Worm (Caenorhabditis elegans) whole organism, L3 larva: ENCODE measurements around the gene R11D1.1.

ENCODE experiments used
- R02D3.7 ChIP-seq: fragments of 150-350 bp; optimal IDR thresholded peaks from 2 replicates; lab custom pipeline; 2014; ENCODE audit warnings: missing biosample characterization, missing genetic modification characterization
- ZK546.5 ChIP-seq: sonication (generic microtip); optimal IDR thresholded peaks from 2 replicates; lab custom pipeline; 2017; ENCODE audit warnings: missing biosample characterization, missing genetic modification characterization
- aly-2 ChIP-seq: fragments of 150-350 bp; optimal IDR thresholded peaks from 2 replicates; lab custom pipeline; 2014; ENCODE audit warnings: missing biosample characterization, missing genetic modification characterization
- ama-1 ChIP-seq: fragments of 150-350 bp; optimal IDR thresholded peaks from 2 replicates; lab custom pipeline; 2018
- ceh-16 ChIP-seq: sonication (generic microtip); optimal IDR thresholded peaks from 2 replicates; lab custom pipeline; 2017; ENCODE audit warnings: missing biosample characterization, missing genetic modification characterization
- ceh-28 ChIP-seq: fragments of 150-350 bp; optimal IDR thresholded peaks from 2 replicates; lab custom pipeline; 2014; ENCODE audit warnings: missing biosample characterization, missing genetic modification reagents, missing genetic modification characterization
- ceh-82 ChIP-seq: fragments of 150-350 bp; optimal IDR thresholded peaks from 2 replicates; lab custom pipeline; 2014; ENCODE audit warnings: missing biosample characterization, missing genetic modification characterization
- ceh-9 ChIP-seq: sonication (generic microtip); optimal IDR thresholded peaks from 2 replicates; lab custom pipeline; 2018; ENCODE audit warnings: missing biosample characterization, missing genetic modification characterization
- daf-12 ChIP-seq: fragments of 150-350 bp; optimal IDR thresholded peaks from 2 replicates; lab custom pipeline; 2014; ENCODE audit warnings: missing biosample characterization, missing genetic modification reagents, missing genetic modification characterization
- egl-27 ChIP-seq: sonication (generic microtip); optimal IDR thresholded peaks from 4 replicates; lab custom pipeline; 2017; ENCODE audit warnings: missing biosample characterization, missing genetic modification reagents, missing genetic modification characterization
- egl-5 ChIP-seq: fragments of 150-350 bp; optimal IDR thresholded peaks from 2 replicates; lab custom pipeline; 2017; ENCODE audit warnings: missing biosample characterization, missing genetic modification reagents, missing genetic modification characterization, inconsistent platforms
- elt-1 ChIP-seq: fragments of 150-350 bp; optimal IDR thresholded peaks from 2 replicates; lab custom pipeline; 2014; ENCODE audit warnings: missing biosample characterization, missing genetic modification characterization
- elt-2 ChIP-seq: sonication (generic microtip); optimal IDR thresholded peaks from 2 replicates; lab custom pipeline; 2016; ENCODE audit warnings: missing genetic modification reagents, mild to moderate bottlenecking, missing genetic modification characterization, missing compliant biosample characterization
- elt-3 ChIP-seq, 3 experiments: fragments of 150-350 bp in 1 of 3; sonication (generic microtip) in 2 of 3; optimal IDR thresholded peaks; 2 replicates in 2 of 3; 4 replicates in 1 of 3; lab custom pipeline; 2014 to 2017; ENCODE audit warnings: missing biosample characterization in 3 of 3, missing genetic modification characterization in 3 of 3
- eor-1 ChIP-seq, 2 experiments: fragments of 150-350 bp; optimal IDR thresholded peaks; 2 replicates each; lab custom pipeline; 2014 to 2018; ENCODE audit warnings: missing biosample characterization in 2 of 2, missing genetic modification characterization in 2 of 2
- fkh-2 ChIP-seq: fragments of 150-350 bp; optimal IDR thresholded peaks from 2 replicates; lab custom pipeline; 2014; ENCODE audit warnings: missing biosample characterization, missing genetic modification reagents, missing genetic modification characterization
- fos-1 ChIP-seq: fragments of 150-350 bp; optimal IDR thresholded peaks from 2 replicates; lab custom pipeline; 2014; ENCODE audit warnings: missing biosample characterization, missing genetic modification characterization
- hmg-11 ChIP-seq: sonication (generic microtip); optimal IDR thresholded peaks from 2 replicates; lab custom pipeline; 2016; ENCODE audit warnings: missing genetic modification characterization, missing compliant biosample characterization
- jun-1 ChIP-seq: fragments of 150-350 bp; optimal IDR thresholded peaks from 2 replicates; lab custom pipeline; 2014; ENCODE audit warnings: missing biosample characterization, missing genetic modification reagents, missing genetic modification characterization
- lin-15B ChIP-seq: fragments of 150-350 bp; optimal IDR thresholded peaks from 2 replicates; lab custom pipeline; 2014; ENCODE audit warnings: missing biosample characterization, missing genetic modification characterization
- lin-39 ChIP-seq: fragments of 150-350 bp; optimal IDR thresholded peaks from 2 replicates; lab custom pipeline; 2018; ENCODE audit warnings: missing biosample characterization, missing genetic modification reagents, missing genetic modification characterization
- lsy-12 ChIP-seq: sonication (generic microtip); optimal IDR thresholded peaks from 2 replicates; lab custom pipeline; 2016; ENCODE audit warnings: mild to moderate bottlenecking, missing genetic modification characterization, missing compliant biosample characterization
- mdl-1 ChIP-seq: fragments of 150-350 bp; optimal IDR thresholded peaks from 2 replicates; lab custom pipeline; 2014; ENCODE audit warnings: missing biosample characterization, missing genetic modification characterization
- mml-1 ChIP-seq: fragments of 150-350 bp; sonication (generic microtip); optimal IDR thresholded peaks from 3 replicates; lab custom pipeline; 2014; ENCODE audit warnings: missing biosample characterization, missing genetic modification characterization
- nfya-1 ChIP-seq: sonication (generic microtip); optimal IDR thresholded peaks from 2 replicates; lab custom pipeline; 2017; ENCODE audit warnings: missing genetic modification characterization, mild to moderate bottlenecking, missing compliant biosample characterization, antibody characterized with exemption, moderate library complexity; ENCODE audit not compliant: insufficient read depth
- nhr-11 ChIP-seq: fragments of 150-350 bp; optimal IDR thresholded peaks from 2 replicates; lab custom pipeline; 2014; ENCODE audit warnings: missing biosample characterization, missing genetic modification characterization
- nhr-12 ChIP-seq: fragments of 150-350 bp; optimal IDR thresholded peaks from 2 replicates; lab custom pipeline; 2014; ENCODE audit warnings: missing biosample characterization, missing genetic modification characterization
- nhr-23 ChIP-seq: fragments of 150-350 bp; optimal IDR thresholded peaks from 2 replicates; lab custom pipeline; 2014; ENCODE audit warnings: missing biosample characterization, missing genetic modification reagents, missing genetic modification characterization
- nhr-237 ChIP-seq: fragments of 150-350 bp; optimal IDR thresholded peaks from 2 replicates; lab custom pipeline; 2014; ENCODE audit warnings: missing biosample characterization, missing genetic modification characterization
- nhr-25 ChIP-seq: sonication (generic microtip); optimal IDR thresholded peaks from 2 replicates; lab custom pipeline; 2017; ENCODE audit warnings: missing biosample characterization, missing genetic modification characterization
- nhr-28 ChIP-seq: fragments of 150-350 bp; optimal IDR thresholded peaks from 2 replicates; lab custom pipeline; 2014; ENCODE audit warnings: missing biosample characterization, missing genetic modification characterization
- nhr-43 ChIP-seq: sonication (generic microtip); optimal IDR thresholded peaks from 2 replicates; lab custom pipeline; 2016; ENCODE audit warnings: mild to moderate bottlenecking, missing genetic modification characterization, missing compliant biosample characterization; ENCODE audit not compliant: poor library complexity, severe bottlenecking
- nhr-67 ChIP-seq: fragments of 150-350 bp; optimal IDR thresholded peaks from 2 replicates; lab custom pipeline; 2014; ENCODE audit warnings: missing biosample characterization, missing genetic modification characterization
- nhr-76 ChIP-seq: fragments of 150-350 bp; sonication (generic microtip); optimal IDR thresholded peaks from 5 replicates; lab custom pipeline; 2014; ENCODE audit warnings: missing biosample characterization, missing genetic modification characterization
- nhr-77 ChIP-seq: fragments of 150-350 bp; optimal IDR thresholded peaks from 2 replicates; lab custom pipeline; 2014; ENCODE audit warnings: missing biosample characterization, missing genetic modification characterization
- pha-4 ChIP-seq: fragments of 150-350 bp; optimal IDR thresholded peaks from 2 replicates; lab custom pipeline; 2014; ENCODE audit warnings: missing biosample characterization, missing genetic modification reagents, missing genetic modification characterization
- pqm-1 ChIP-seq: fragments of 150-350 bp; optimal IDR thresholded peaks from 2 replicates; lab custom pipeline; 2017; ENCODE audit warnings: missing biosample characterization, missing genetic modification characterization, inconsistent platforms
- sea-2 ChIP-seq: fragments of 150-350 bp; sonication (generic microtip); optimal IDR thresholded peaks from 4 replicates; lab custom pipeline; 2014; ENCODE audit warnings: missing biosample characterization, missing genetic modification reagents, missing genetic modification characterization
- skn-1 ChIP-seq: fragments of 150-350 bp; optimal IDR thresholded peaks from 2 replicates; lab custom pipeline; 2014; ENCODE audit warnings: missing biosample characterization, missing genetic modification characterization
- snpc-4 ChIP-seq: fragments of 150-350 bp; optimal IDR thresholded peaks from 2 replicates; lab custom pipeline; 2014; ENCODE audit warnings: missing biosample characterization, missing genetic modification characterization
- tbx-2 ChIP-seq: sonication (generic microtip); optimal IDR thresholded peaks from 2 replicates; lab custom pipeline; 2016; ENCODE audit warnings: mild to moderate bottlenecking, missing genetic modification characterization, missing compliant biosample characterization
- unc-39 ChIP-seq: sonication (generic microtip); optimal IDR thresholded peaks from 4 replicates; lab custom pipeline; 2017; ENCODE audit warnings: missing biosample characterization, missing genetic modification characterization
- unc-62 ChIP-seq: fragments of 150-350 bp; sonication (generic microtip); optimal IDR thresholded peaks from 4 replicates; lab custom pipeline; 2014; ENCODE audit warnings: missing biosample characterization, missing genetic modification reagents, missing genetic modification characterization
- zag-1 ChIP-seq: fragments of 150-350 bp; optimal IDR thresholded peaks from 2 replicates; lab custom pipeline; 2014; ENCODE audit warnings: missing biosample characterization, missing genetic modification characterization
- ztf-11 ChIP-seq: fragments of 150-350 bp; optimal IDR thresholded peaks from 2 replicates; lab custom pipeline; 2014; ENCODE audit warnings: missing biosample characterization, missing genetic modification characterization
- ztf-4 ChIP-seq: fragments of 150-350 bp; optimal IDR thresholded peaks from 2 replicates; lab custom pipeline; 2014; ENCODE audit warnings: missing biosample characterization, missing genetic modification characterization

Gene R11D1.1

DNA sequence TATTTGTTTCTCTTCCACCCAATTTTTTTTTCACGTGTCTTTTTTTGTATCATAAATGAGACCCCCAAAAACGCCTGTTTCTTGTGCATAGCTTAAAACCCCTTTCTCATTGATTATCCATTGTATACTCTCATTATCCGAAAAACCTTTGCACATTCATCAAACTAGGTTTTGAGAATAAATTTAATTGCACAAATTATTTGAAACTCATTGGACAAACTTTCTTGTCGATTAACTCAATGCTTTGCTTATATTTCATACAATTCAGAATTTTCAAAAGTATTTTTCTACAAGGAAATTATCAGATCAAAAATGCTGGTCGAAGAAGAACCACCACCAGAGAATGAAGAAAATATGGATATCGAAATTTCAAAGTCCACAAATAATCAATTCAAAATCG, at the start of gene R11D1.1:
TSS of gene R11D1.1 (plus strand) at position 301 of the 400 bp plus-strand sequence.
- TF ChIP-seq egl-5 (tag; lab: Kevin White, UChicago) (no peak), ceh-82 (tag; lab: Kevin White, UChicago) (no peak), ceh-16 (tag; lab: Kevin White, UChicago) (no peak), pha-4 (tag; lab: Kevin White, UChicago) (no peak), ceh-28 (no peak), daf-12 (tag; lab: Kevin White, UChicago) (no peak), jun-1 (no peak), elt-2 (tag; lab: Kevin White, UChicago) (no peak), fos-1 (tag; lab: Kevin White, UChicago) (no peak), nhr-43 (tag; lab: Kevin White, UChicago) (no peak), ceh-9 (no peak), R02D3.7 (tag; lab: Kevin White, UChicago) (no peak), lin-39 (tag; lab: Kevin White, UChicago) (no peak), fkh-2 (tag; lab: Kevin White, UChicago) (no peak), nhr-23 (tag; lab: Kevin White, UChicago) (no peak), lin-15B (tag; lab: Kevin White, UChicago) (no peak), nhr-28 (tag; lab: Kevin White, UChicago) (no peak), nhr-67 (no peak), nhr-25 (tag; lab: Kevin White, UChicago) (no peak)
- TF ChIP-seq, all 47 proteins: peak for 0

DNA sequence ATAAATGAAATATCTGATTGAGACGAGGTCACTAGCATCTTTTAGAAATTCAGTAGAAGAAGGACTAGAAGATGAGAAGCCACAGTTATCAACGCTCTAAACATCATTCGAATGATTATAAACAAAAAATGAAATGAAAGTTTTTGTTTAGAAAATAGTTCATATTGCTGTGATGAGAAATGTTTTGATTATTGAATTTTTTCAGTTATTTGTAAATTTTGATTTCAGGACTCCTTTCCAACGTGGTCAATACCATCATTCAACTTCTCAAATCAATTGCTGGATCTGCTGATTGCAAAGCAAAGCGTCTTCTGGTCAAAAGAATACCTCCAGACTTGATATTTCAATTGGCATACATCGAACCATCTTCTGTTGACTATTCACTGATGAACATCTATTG, 46.0 kb upstream of the R11D1.1 start, which contains the start of gene W05B10.6:
TSS of gene W05B10.6 (minus strand) at position 101 of the 400 bp plus-strand sequence.
- no peak for TF ChIP-seq egl-5 (tag; lab: Kevin White, UChicago)
- no peak for TF ChIP-seq nhr-12 (tag; lab: Kevin White, UChicago)
- no peak for TF ChIP-seq fos-1 (tag; lab: Kevin White, UChicago)
- TF ChIP-seq lin-39 (tag; lab: Kevin White, UChicago): no peak
- no peak for TF ChIP-seq egl-27 (tag; lab: Kevin White, UChicago)
- no peak for TF ChIP-seq elt-1 (tag; lab: Kevin White, UChicago)

DNA sequence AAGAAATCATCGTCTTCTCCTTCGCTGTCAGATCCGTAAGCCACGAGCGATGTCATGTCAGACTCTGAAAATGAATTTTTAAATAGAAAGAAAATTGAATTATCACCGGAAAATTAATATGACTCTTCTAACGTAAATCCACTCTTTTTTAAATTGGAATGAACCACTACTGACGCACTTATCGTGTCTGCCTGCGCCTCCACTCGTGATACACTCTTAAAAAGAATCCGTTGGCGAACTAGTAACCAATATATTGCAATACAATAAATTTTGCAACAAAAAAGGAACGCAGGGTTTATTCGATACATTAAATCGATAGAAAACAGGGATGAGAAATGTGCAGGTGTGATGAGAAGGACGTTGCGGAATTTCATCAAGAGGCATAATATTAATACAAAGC, 44.8 kb upstream of the R11D1.1 start, which contains the start of gene ccch-3:
TSS of gene ccch-3 (minus strand) at position 262 of the 400 bp plus-strand sequence.
- TF ChIP-seq fos-1 (tag; lab: Kevin White, UChicago) (no peak), mdl-1 (tag; lab: Kevin White, UChicago) (no peak), pqm-1 (tag; lab: Kevin White, UChicago) (no peak), pha-4 (tag; lab: Kevin White, UChicago) (peak; percentile 46), lin-39 (tag; lab: Kevin White, UChicago) (no peak), ama-1 (lab: Kevin White, UChicago) (no peak), elt-3 (tag; optimal IDR thresholded peaks at IDR 0.05; lab: Kevin White, UChicago) (no peak), unc-62 (GFP tag; lab: Kevin White, UChicago) (no peak), elt-1 (tag; lab: Kevin White, UChicago) (no peak), nfya-1 (peak; percentile 55), ztf-4 (no peak), elt-2 (tag; lab: Kevin White, UChicago) (peak; percentile 23), nhr-12 (tag; lab: Kevin White, UChicago) (no peak), ZK546.5 (tag; lab: Kevin White, UChicago) (no peak), nhr-11 (tag; lab: Kevin White, UChicago) (no peak), fkh-2 (tag; lab: Kevin White, UChicago) (no peak), tbx-2 (peak; percentile 27), jun-1 (no peak), daf-12 (tag; lab: Kevin White, UChicago) (no peak), R02D3.7 (tag; lab: Kevin White, UChicago) (peak; percentile 34), aly-2 (tag; lab: Kevin White, UChicago) (no peak), mml-1 (tag; lab: Kevin White, UChicago) (no peak), ceh-28 (no peak), lsy-12 (peak; percentile 4), ceh-9 (no peak), lin-15B (tag; lab: Kevin White, UChicago) (peak; percentile 49), ceh-16 (tag; lab: Kevin White, UChicago) (no peak), nhr-23 (tag; lab: Kevin White, UChicago) (peak; percentile 84), nhr-67 (no peak), nhr-25 (tag; lab: Kevin White, UChicago) (peak; percentile 55), nhr-237 (tag; lab: Kevin White, UChicago) (no peak), hmg-11 (tag; lab: Kevin White, UChicago) (peak; percentile 62), zag-1 (tag; lab: Kevin White, UChicago) (no peak), ztf-11 (tag; lab: Kevin White, UChicago) (no peak), skn-1 (no peak), snpc-4 (peak; percentile 68), egl-5 (tag; lab: Kevin White, UChicago) (no peak), nhr-77 (tag; lab: Kevin White, UChicago) (no peak), ceh-82 (tag; lab: Kevin White, UChicago) (no peak), unc-39 (tag; lab: Kevin White, UChicago) (no peak), nhr-28 (tag; lab: Kevin White, UChicago) (no peak), egl-27 (tag; lab: Kevin White, UChicago) (no peak), eor-1 (tag; optimal IDR thresholded peaks at IDR 0.05; lab: Kevin White, UChicago) (no peak), nhr-76 (tag; lab: Kevin White, UChicago) (no peak), sea-2 (GFP tag; lab: Kevin White, UChicago) (no peak)
